Fruit fly (Drosophila melanogaster): ENCODE measurements around the gene CG43056.

CG43056 gene

DNA sequence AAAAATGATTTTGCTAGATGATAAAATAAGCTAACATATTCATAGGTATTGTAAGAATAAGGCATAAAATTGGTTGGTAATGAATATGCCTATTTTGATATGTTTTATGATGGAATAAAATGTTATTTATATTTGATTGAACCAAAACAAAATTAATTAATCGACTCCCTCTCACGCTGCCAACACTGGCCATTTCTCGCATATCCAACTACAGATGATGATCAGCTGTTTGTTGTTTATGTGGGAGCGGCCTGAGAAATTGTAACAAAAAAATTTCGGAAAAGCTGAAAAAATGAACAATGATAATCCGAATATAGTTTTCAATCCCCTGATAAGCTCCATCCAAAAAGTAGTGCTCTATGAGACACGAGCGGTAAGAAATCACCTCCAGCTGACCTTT, 27.4 kb downstream of the CG43056 start, which contains the start of gene FIG4 (continued):
- TF ChIP-seq trem (tag; optimal IDR thresholded peaks at IDR 0.05) (no peak), dm (GFP tag; optimal IDR thresholded peaks at IDR 0.05) (no peak), cad (GFP tag; optimal IDR thresholded peaks at IDR 0.05) (no peak), wdn (GFP tag; IDR thresholded peaks at IDR 0.05) (no peak), CG10274 (GFP tag; optimal IDR thresholded peaks at IDR 0.05) (no peak), CG15011 (GFP tag; optimal IDR thresholded peaks at IDR 0.05) (no peak), HLH3B (GFP tag; IDR thresholded peaks at IDR 0.05) (no peak), Bdp1 (GFP tag; optimal IDR thresholded peaks at IDR 0.05) (no peak), Drgx (GFP tag; IDR thresholded peaks at IDR 0.05) (no peak), Eip74EF (GFP tag; optimal IDR thresholded peaks at IDR 0.05) (no peak), HLH4C (GFP tag; IDR thresholded peaks at IDR 0.05; ENCODE audit: partially characterized antibody) (peak; percentile 60; the same call in 2 of the 3 replicates), CG8388 (GFP tag; optimal IDR thresholded peaks at IDR 0.05) (no peak), exex (tag; optimal IDR thresholded peaks at IDR 0.05) (no peak), CG9437 (GFP tag; optimal IDR thresholded peaks at IDR 0.05) (no peak), Trl (optimal IDR thresholded peaks at IDR 0.05) (no peak), Trl (GFP tag; optimal IDR thresholded peaks at IDR 0.05) (no peak), CHES-1-like (GFP tag; optimal IDR thresholded peaks at IDR 0.05) (no peak), MESR4 (GFP tag; optimal IDR thresholded peaks at IDR 0.05) (peak; percentile 2), CG6254 (GFP tag; optimal IDR thresholded peaks at IDR 0.05) (peak; percentile 39), Elba2 (GFP tag; optimal IDR thresholded peaks at IDR 0.05) (no peak), CG6854 (GFP tag; optimal IDR thresholded peaks at IDR 0.05) (no peak), CG4707 (GFP tag; optimal IDR thresholded peaks at IDR 0.05) (no peak), nau (GFP tag; optimal IDR thresholded peaks at IDR 0.05) (no peak), HLHmδ (GFP tag; optimal IDR thresholded peaks at IDR 0.05) (no peak), CG4360 (GFP tag; IDR thresholded peaks at IDR 0.05) (no peak), amos (GFP tag; IDR thresholded peaks at IDR 0.05; ENCODE audit: partially characterized antibody) (peak; percentile 57), CG12391 (tag; optimal IDR thresholded peaks at IDR 0.05) (peak; percentile 7), Bgb (GFP tag; IDR thresholded peaks at IDR 0.05; ENCODE audit: partially characterized antibody) (peak; percentile 52; the same call in 1 of the 2 replicates), bigmax (GFP tag; optimal IDR thresholded peaks at IDR 0.05) (no peak), CG2129 (GFP tag; IDR thresholded peaks at IDR 0.05; ENCODE audit: partially characterized antibody) (peak; percentile 82), E2f1 (GFP tag; IDR thresholded peaks at IDR 0.05) (no peak), CG34422 (GFP tag; IDR thresholded peaks at IDR 0.05) (peak; percentile 21; the same call in 1 of the 3 replicates), tio (GFP tag; optimal IDR thresholded peaks at IDR 0.05) (no peak), CG7928 (GFP tag; optimal IDR thresholded peaks at IDR 0.05) (no peak), CG5180 (GFP tag; optimal IDR thresholded peaks at IDR 0.05) (no peak), CG15696 (tag; optimal IDR thresholded peaks at IDR 0.05) (no peak), Dp (GFP tag; optimal IDR thresholded peaks at IDR 0.05) (no peak), CG1603 (tag; optimal IDR thresholded peaks at IDR 0.05) (peak; percentile 5), bbx (GFP tag; IDR thresholded peaks at IDR 0.05; ENCODE audit: partially characterized antibody) (peak; percentile 65; the same call in 1 of the 2 replicates), ind (GFP tag; optimal IDR thresholded peaks at IDR 0.05) (no peak), Fer3 (tag; optimal IDR thresholded peaks at IDR 0.05) (no peak), PHDP (tag; optimal IDR thresholded peaks at IDR 0.05) (no peak), CG32532 (GFP tag; IDR thresholded peaks at IDR 0.05) (no peak), CG12942 (GFP tag; optimal IDR thresholded peaks at IDR 0.05) (no peak), CG31224 (GFP tag; IDR thresholded peaks at IDR 0.05) (no peak), CG3281 (GFP tag; optimal IDR thresholded peaks at IDR 0.05) (no peak), sna (GFP tag; IDR thresholded peaks at IDR 0.05; ENCODE audit: partially characterized antibody) (peak; percentile 84), CG16863 (GFP tag; optimal IDR thresholded peaks at IDR 0.05) (no peak), cato (GFP tag; optimal IDR thresholded peaks at IDR 0.05; ENCODE audit: borderline replicate concordance) (no peak), NC2β (GFP tag; optimal IDR thresholded peaks at IDR 0.05) (no peak)

Measured in whole organism, embryonic.